Fruit fly (Drosophila melanogaster): ENCODE results near the gene psidin.

The psidin gene

DNA sequence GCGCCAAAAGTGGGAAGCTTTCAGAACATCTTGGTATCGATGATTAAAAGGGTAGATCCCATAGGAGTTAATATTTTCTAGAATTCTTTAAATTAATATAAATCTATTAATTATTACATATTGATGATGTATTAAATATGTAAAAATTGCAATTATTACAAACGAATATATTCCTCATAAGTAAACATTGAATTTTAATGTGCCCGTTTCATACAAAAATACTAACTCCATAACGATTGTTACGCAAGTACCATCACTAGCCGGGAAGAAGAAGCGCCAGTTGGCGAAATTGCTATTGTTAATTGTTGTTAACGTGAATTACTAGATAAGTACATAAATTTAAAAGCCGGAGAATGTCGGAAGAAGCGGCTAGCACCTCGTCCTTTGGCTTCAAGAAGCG, 36.0 kb downstream of the psidin start, which contains the start of gene mdlc (continued):
- TF ChIP-seq dati (GFP tag; IDR thresholded peaks at IDR 0.05) = no peak
- no peak for TF ChIP-seq CG6854 (GFP tag; optimal IDR thresholded peaks at IDR 0.05)
- TF ChIP-seq NC2β (GFP tag; optimal IDR thresholded peaks at IDR 0.05) = no peak
- TF ChIP-seq CG4617 (GFP tag; optimal IDR thresholded peaks at IDR 0.05; ENCODE audit: borderline replicate concordance) = peak; percentile 29
- TF ChIP-seq tap (tag; optimal IDR thresholded peaks at IDR 0.05) = no peak
- TF ChIP-seq fd64A (GFP tag; optimal IDR thresholded peaks at IDR 0.05) = no peak
- no peak for TF ChIP-seq CG14050 (GFP tag; IDR thresholded peaks at IDR 0.05)
- TF ChIP-seq Dbx (GFP tag; IDR thresholded peaks at IDR 0.05) = no peak
- TF ChIP-seq abd-A (tag; optimal IDR thresholded peaks at IDR 0.05) = peak; percentile 46
- TF ChIP-seq Dip2 (GFP tag; IDR thresholded peaks at IDR 0.05) = no peak
- TF ChIP-seq CG10565 (GFP tag; optimal IDR thresholded peaks at IDR 0.05) = no peak
- no peak for TF ChIP-seq Bdp1 (GFP tag; optimal IDR thresholded peaks at IDR 0.05)
- no peak for TF ChIP-seq rib (GFP tag; IDR thresholded peaks at IDR 0.05)
- TF ChIP-seq CG9727 (GFP tag; optimal IDR thresholded peaks at IDR 0.05) = no peak
- no peak for TF ChIP-seq pan (optimal IDR thresholded peaks at IDR 0.05)
- TF ChIP-seq pan (GFP tag; optimal IDR thresholded peaks at IDR 0.05 in 1 of 2, IDR thresholded peaks at IDR 0.05 in 1 of 2) = no peak
- no peak for TF ChIP-seq croc (GFP tag; conservative IDR thresholded peaks at IDR 0.05)
- no peak for TF ChIP-seq mirr (GFP tag; optimal IDR thresholded peaks at IDR 0.05)
- TF ChIP-seq CkIIα-i1 (GFP tag; IDR thresholded peaks at IDR 0.05) = no peak
- TF ChIP-seq Hmx (GFP tag; optimal IDR thresholded peaks at IDR 0.05) = no peak
- TF ChIP-seq Myb (GFP tag; optimal IDR thresholded peaks at IDR 0.05) = no peak
- TF ChIP-seq disco-r (GFP tag; optimal IDR thresholded peaks at IDR 0.05) = no peak
- no peak for TF ChIP-seq CG1647 (GFP tag; optimal IDR thresholded peaks at IDR 0.05)
- TF ChIP-seq crc (GFP tag; optimal IDR thresholded peaks at IDR 0.05) = no peak
- TF ChIP-seq CG15514 (GFP tag; optimal IDR thresholded peaks at IDR 0.05) = no peak
- TF ChIP-seq pros (GFP tag; optimal IDR thresholded peaks at IDR 0.05) = no peak
- TF ChIP-seq CG18262 (tag; optimal IDR thresholded peaks at IDR 0.05) = no peak
- no peak for TF ChIP-seq CG11456 (GFP tag; IDR thresholded peaks at IDR 0.05)
- TF ChIP-seq ato (GFP tag; IDR thresholded peaks at IDR 0.05; ENCODE audit: partially characterized antibody) = no peak
- TF ChIP-seq Atf3 (GFP tag; optimal IDR thresholded peaks at IDR 0.05) = no peak
- TF ChIP-seq Dref (GFP tag; IDR thresholded peaks at IDR 0.05) = peak; percentile 42
- TF ChIP-seq z (GFP tag; IDR thresholded peaks at IDR 0.05) = no peak
- no peak for TF ChIP-seq CG7987 (GFP tag; optimal IDR thresholded peaks at IDR 0.05)
- TF ChIP-seq fd3F (GFP tag; optimal IDR thresholded peaks at IDR 0.05) = no peak
- TF ChIP-seq Optix (GFP tag; IDR thresholded peaks at IDR 0.05) = no peak
- no peak for TF ChIP-seq HHEX (GFP tag; optimal IDR thresholded peaks at IDR 0.05)
- no peak for TF ChIP-seq dysf (GFP tag; IDR thresholded peaks at IDR 0.05)
- no peak for TF ChIP-seq B-H1 (GFP tag; IDR thresholded peaks at IDR 0.05)
- TF ChIP-seq Antp (GFP tag; optimal IDR thresholded peaks at IDR 0.05) = no peak
- no peak for TF ChIP-seq CG2199 (GFP tag; IDR thresholded peaks at IDR 0.05)
- no peak for TF ChIP-seq CG11085 (GFP tag; IDR thresholded peaks at IDR 0.05)
- no peak for TF ChIP-seq pita (GFP tag; optimal IDR thresholded peaks at IDR 0.05)
- TF ChIP-seq eve (GFP tag; optimal IDR thresholded peaks at IDR 0.05) = no peak
- TF ChIP-seq dan (GFP tag; IDR thresholded peaks at IDR 0.05) = no peak
- no peak for TF ChIP-seq CG32772 (GFP tag; IDR thresholded peaks at IDR 0.05)
- no peak for TF ChIP-seq Taf1 (GFP tag; IDR thresholded peaks at IDR 0.05)
- no peak for TF ChIP-seq CG12236 (GFP tag; optimal IDR thresholded peaks at IDR 0.05)
- no peak for TF ChIP-seq jigr1 (GFP tag; IDR thresholded peaks at IDR 0.05)
- peak; percentile 31; the same call in 1 of the 2 replicates for TF ChIP-seq CG31441 (GFP tag; IDR thresholded peaks at IDR 0.05)
- TF ChIP-seq ems (GFP tag; optimal IDR thresholded peaks at IDR 0.05) = no peak
- TF ChIP-seq sna (GFP tag; IDR thresholded peaks at IDR 0.05; ENCODE audit: partially characterized antibody) = 0 out of 2 replicates have a peak, but pooled peaks have one; percentile 53
- peak; percentile 61 for TF ChIP-seq unc-4 (GFP tag; IDR thresholded peaks at IDR 0.05; ENCODE audit: partially characterized antibody)
- TF ChIP-seq bigmax (GFP tag; optimal IDR thresholded peaks at IDR 0.05) = no peak

Measured in whole organism, embryonic.